Worm (Caenorhabditis elegans): ENCODE measurements around the gene sma-1.

DNA sequence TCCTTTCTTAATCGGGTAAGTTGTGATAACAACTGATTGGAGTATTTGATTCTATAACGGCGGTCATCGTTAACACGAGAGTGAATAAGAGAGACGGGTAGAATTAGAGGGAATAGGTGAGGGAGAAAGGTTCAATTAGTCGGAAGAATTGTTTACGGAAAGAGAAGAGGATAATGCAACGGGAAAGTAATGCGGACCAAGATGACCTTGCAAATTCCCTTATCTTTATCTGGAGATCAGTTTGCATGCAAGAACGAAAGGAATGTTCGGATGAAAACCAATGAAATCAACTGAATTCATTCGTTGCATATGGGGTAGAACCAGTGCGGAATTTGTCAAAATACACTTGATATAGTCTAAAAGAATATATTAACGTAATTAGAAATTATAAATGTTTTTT lies 2.9 kb downstream of the sma-1 start:
- TF ChIP-seq nhr-237 (tag; optimal IDR thresholded peaks at IDR 0.05) (no peak), lsy-2 (tag; optimal IDR thresholded peaks at IDR 0.05) (no peak), unc-62 (GFP tag; optimal IDR thresholded peaks at IDR 0.05) (no peak), nhr-12 (tag; optimal IDR thresholded peaks at IDR 0.05) (no peak), ztf-11 (tag; optimal IDR thresholded peaks at IDR 0.05) (no peak), zip-8 (tag; optimal IDR thresholded peaks at IDR 0.05) (no peak), ceh-83 (GFP tag; optimal IDR thresholded peaks at IDR 0.05) (no peak), cnd-1 (tag; optimal IDR thresholded peaks at IDR 0.05) (no peak), pha-4 (tag; optimal IDR thresholded peaks at IDR 0.05) (no peak), elt-3 (tag; optimal IDR thresholded peaks at IDR 0.05) (no peak)
